Worm (Caenorhabditis elegans): Measurements from ENCODE around the gene T25B2.4.

Gene T25B2.4

DNA sequence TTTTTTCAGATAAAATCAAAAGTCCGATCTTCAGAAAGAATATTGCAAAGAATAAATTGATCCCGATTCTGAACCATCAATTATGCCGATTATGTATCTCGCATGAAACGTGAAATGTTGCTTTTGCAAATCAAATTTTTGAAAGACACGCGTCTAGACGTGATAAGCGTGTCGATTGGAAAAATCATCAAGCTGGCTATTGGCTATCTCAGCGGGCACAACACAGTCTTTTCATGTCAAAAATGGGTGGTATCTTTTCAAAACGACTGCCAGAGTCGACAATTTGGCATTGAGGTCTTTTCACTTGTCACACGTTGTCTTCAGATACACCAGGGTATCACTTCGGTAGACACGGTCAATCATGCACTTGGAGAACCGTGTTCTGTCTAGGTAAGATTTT, 18.6 kb downstream of the T25B2.4 start, which contains the start of gene daf-9:
TSS of gene daf-9 (plus strand) at position 301 of the 400 bp plus-strand sequence.
- TF ChIP-seq hlh-8 (tag; optimal IDR thresholded peaks at IDR 0.05): no peak
- no peak for TF ChIP-seq nfya-1 (tag; optimal IDR thresholded peaks at IDR 0.05)
- no peak for TF ChIP-seq C38D4.7 (GFP tag; optimal IDR thresholded peaks at IDR 0.05)
- no peak for TF ChIP-seq ztf-16 (tag; optimal IDR thresholded peaks at IDR 0.05)
- TF ChIP-seq ceh-34 (tag; optimal IDR thresholded peaks at IDR 0.05): no peak
- TF ChIP-seq ceh-14 (tag; optimal IDR thresholded peaks at IDR 0.05): no peak
- no peak for TF ChIP-seq K09A11.1 (tag; optimal IDR thresholded peaks at IDR 0.05; ENCODE audit: insufficient read depth)
- TF ChIP-seq C08G9.2 (tag; optimal IDR thresholded peaks at IDR 0.05): no peak
- no peak for TF ChIP-seq elt-4 (tag; optimal IDR thresholded peaks at IDR 0.05)
- no peak for TF ChIP-seq lim-6 (tag; optimal IDR thresholded peaks at IDR 0.05)
- TF ChIP-seq hlh-15 (tag; optimal IDR thresholded peaks at IDR 0.05): no peak
- TF ChIP-seq pha-4 (tag; optimal IDR thresholded peaks at IDR 0.05): no peak
- TF ChIP-seq pros-1 (tag; optimal IDR thresholded peaks at IDR 0.05): no peak
- TF ChIP-seq pat-9 (tag; optimal IDR thresholded peaks at IDR 0.05): no peak
- no peak for TF ChIP-seq lin-11 (tag; optimal IDR thresholded peaks at IDR 0.05)
- TF ChIP-seq ets-4 (tag; optimal IDR thresholded peaks at IDR 0.05): no peak

DNA sequence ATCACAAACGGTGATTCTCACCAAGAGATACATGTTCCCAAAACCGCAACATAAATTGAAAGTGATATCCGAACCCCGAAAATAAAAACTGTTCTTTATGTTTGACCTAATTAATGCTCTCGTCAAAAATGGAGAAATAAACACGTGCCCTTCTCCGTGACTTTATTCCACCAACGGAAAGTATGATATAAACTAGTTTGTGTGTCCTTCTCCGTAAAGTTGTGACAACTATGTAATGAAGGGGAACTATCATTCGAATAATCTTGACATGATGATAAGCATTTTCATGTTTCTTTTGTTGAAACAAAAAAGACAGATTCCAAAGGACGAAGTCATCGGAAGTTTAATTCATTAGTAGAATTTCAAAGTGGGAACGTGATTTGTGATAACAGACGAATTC, 23.5 kb downstream of the T25B2.4 start:
- TF ChIP-seq ceh-45 (GFP tag; IDR thresholded peaks at IDR 0.05) (no peak), elt-2 (tag; optimal IDR thresholded peaks at IDR 0.05) (no peak), pat-9 (tag; optimal IDR thresholded peaks at IDR 0.05) (no peak)

DNA sequence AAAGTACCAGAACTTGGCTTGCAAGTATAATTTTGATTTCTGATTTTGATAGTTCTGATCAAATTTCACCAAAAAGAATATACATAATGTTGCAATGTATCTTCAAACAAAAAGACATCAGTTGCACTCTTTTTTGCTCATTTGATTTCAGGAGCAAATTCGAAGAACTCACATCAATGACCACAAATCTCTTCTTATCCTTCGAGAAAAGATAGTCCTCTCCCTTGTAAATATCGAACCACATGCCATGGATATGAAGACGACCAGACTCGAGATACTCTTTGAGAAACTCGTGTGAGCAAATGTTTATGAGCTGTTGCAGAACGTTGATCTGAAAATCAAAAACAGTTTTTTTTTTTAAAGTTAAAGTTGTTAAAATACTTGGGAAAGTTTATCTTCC, 24.8 kb downstream of the T25B2.4 start:
- TF ChIP-seq ceh-9 (tag; optimal IDR thresholded peaks at IDR 0.05) (no peak), hlh-30 (tag; optimal IDR thresholded peaks at IDR 0.05; ENCODE audit: insufficient read depth) (no peak), nhr-232 (tag; optimal IDR thresholded peaks at IDR 0.05) (no peak), elt-2 (tag; optimal IDR thresholded peaks at IDR 0.05) (no peak), eyg-1 (tag; optimal IDR thresholded peaks at IDR 0.05) (no peak), ceh-31 (tag; optimal IDR thresholded peaks at IDR 0.05) (no peak), fkh-10 (GFP tag; optimal IDR thresholded peaks at IDR 0.05) (no peak), K02D7.2 (tag; optimal IDR thresholded peaks at IDR 0.05) (no peak), sox-4 (tag; optimal IDR thresholded peaks at IDR 0.05) (no peak), Y22D7AL.16 (tag; optimal IDR thresholded peaks at IDR 0.05) (no peak), fkh-6 (tag; optimal IDR thresholded peaks at IDR 0.05) (no peak), pqm-1 (tag; optimal IDR thresholded peaks at IDR 0.05) (no peak), pha-4 (tag; optimal IDR thresholded peaks at IDR 0.05) (no peak), ref-2 (tag; optimal IDR thresholded peaks at IDR 0.05) (no peak), nhr-11 (tag; optimal IDR thresholded peaks at IDR 0.05) (no peak), ama-1 (optimal IDR thresholded peaks at IDR 0.05) (no peak), ceh-19 (GFP tag; optimal IDR thresholded peaks at IDR 0.05) (no peak), ets-4 (tag; optimal IDR thresholded peaks at IDR 0.05) (no peak), zip-5 (tag; optimal IDR thresholded peaks at IDR 0.05) (no peak)

DNA sequence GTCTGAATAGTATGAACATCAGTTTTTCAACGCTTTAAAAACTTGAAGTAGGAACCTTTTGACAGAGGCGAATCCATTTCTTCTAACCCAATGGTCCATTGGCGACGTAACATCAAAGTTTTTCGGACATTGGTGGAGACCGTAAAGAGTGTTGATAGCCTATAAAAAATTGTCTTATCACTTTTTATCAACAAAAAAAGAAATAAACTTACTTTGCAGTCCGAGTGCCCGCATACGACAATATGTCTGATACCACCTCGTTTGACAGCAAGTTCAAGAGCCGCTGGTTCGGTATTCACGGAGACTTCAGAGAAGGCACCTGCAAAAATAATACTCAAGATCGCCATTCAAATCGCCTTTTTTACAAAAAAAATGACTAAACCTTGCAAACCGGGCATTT, 25.3 kb downstream of the T25B2.4 start:
- no peak for TF ChIP-seq dmd-4 (tag; optimal IDR thresholded peaks at IDR 0.05; ENCODE audit: borderline replicate concordance)
- no peak for TF ChIP-seq ceh-45 (GFP tag; IDR thresholded peaks at IDR 0.05)
- TF ChIP-seq ceh-48 (tag; optimal IDR thresholded peaks at IDR 0.05): no peak
- TF ChIP-seq K09A11.1 (tag; optimal IDR thresholded peaks at IDR 0.05; ENCODE audit: insufficient read depth): no peak
- TF ChIP-seq sdc-2 (tag; optimal IDR thresholded peaks at IDR 0.05): no peak
- no peak for TF ChIP-seq nfya-1 (tag; optimal IDR thresholded peaks at IDR 0.05)
- no peak for TF ChIP-seq odd-2 (tag; optimal IDR thresholded peaks at IDR 0.05)
- TF ChIP-seq sox-4 (tag; optimal IDR thresholded peaks at IDR 0.05): no peak
- TF ChIP-seq ceh-24 (tag; optimal IDR thresholded peaks at IDR 0.05): no peak
- TF ChIP-seq ceh-18 (tag; optimal IDR thresholded peaks at IDR 0.05): no peak
- TF ChIP-seq elt-2 (tag; optimal IDR thresholded peaks at IDR 0.05): no peak
- no peak for TF ChIP-seq syd-9 (tag; optimal IDR thresholded peaks at IDR 0.05)
- TF ChIP-seq ceh-34 (tag; optimal IDR thresholded peaks at IDR 0.05): no peak
- TF ChIP-seq ceh-9 (tag; optimal IDR thresholded peaks at IDR 0.05): no peak
- TF ChIP-seq fax-1 (tag; optimal IDR thresholded peaks at IDR 0.05): no peak
- TF ChIP-seq zip-5 (tag; optimal IDR thresholded peaks at IDR 0.05): no peak
